Fruit fly (Drosophila melanogaster) whole organism, embryonic: ENCODE data around the gene CG33172.

Experiments
- ATbp ChIP-seq: fragments of 200-800 bp; sonication (Bioruptor generic); optimal IDR thresholded peaks from 2 replicates; lab custom pipeline; 2017; ENCODE audit warnings: missing biosample characterization, mild to moderate bottlenecking, missing genetic modification characterization, missing genetic modification reagents
- B-H2 ChIP-seq: fragments of 200-800 bp; sonication (Bioruptor generic); optimal IDR thresholded peaks from 2 replicates; lab custom pipeline; 2018; ENCODE audit warnings: missing biosample characterization, mild to moderate bottlenecking, missing genetic modification characterization
- Blimp-1 ChIP-seq: fragments of 200-800 bp; sonication (Bioruptor generic); optimal IDR thresholded peaks from 3 replicates; lab custom pipeline; 2018; ENCODE audit warnings: missing biosample characterization, missing genetic modification characterization, mild to moderate bottlenecking, moderate library complexity, missing genetic modification reagents
- BtbVII ChIP-seq: fragments of 200-800 bp; sonication (Bioruptor generic); optimal IDR thresholded peaks from 3 replicates; lab custom pipeline; 2017; ENCODE audit warnings: missing biosample characterization, mild to moderate bottlenecking, missing genetic modification characterization
- CG10462 ChIP-seq: fragments of 200-800 bp; sonication (Bioruptor generic); optimal IDR thresholded peaks from 2 replicates; lab custom pipeline; 2016; ENCODE audit warnings: missing biosample characterization, missing genetic modification characterization
- CG10654 ChIP-seq: fragments of 200-800 bp; sonication (Bioruptor generic); optimal IDR thresholded peaks from 2 replicates; lab custom pipeline; 2016; ENCODE audit warnings: missing biosample characterization, missing genetic modification characterization
- CG13123 ChIP-seq: fragments of 200-800 bp; sonication (Bioruptor generic); optimal IDR thresholded peaks from 2 replicates; lab custom pipeline; 2016; ENCODE audit warnings: missing biosample characterization, missing genetic modification characterization
- CG13424 ChIP-seq: fragments of 200-800 bp; sonication (Bioruptor generic); optimal IDR thresholded peaks from 2 replicates; lab custom pipeline; 2019; ENCODE audit warnings: missing biosample characterization, mild to moderate bottlenecking, missing genetic modification characterization, moderate library complexity
- CG14441 ChIP-seq: fragments of 200-800 bp; sonication (Bioruptor generic); IDR thresholded peaks from 2 replicates; pipeline ENCODE4 v1.3.6; 2022; ENCODE audit warnings: missing biosample characterization, missing genetic modification characterization
- CG16813 ChIP-seq: fragments of 200-800 bp; sonication (Bioruptor generic); IDR thresholded peaks from 3 replicates; pipeline ENCODE4 v1.3.6; 2022; ENCODE audit warnings: missing biosample characterization, missing genetic modification characterization; ENCODE audit not compliant: partially characterized antibody
- CG16815 ChIP-seq: fragments of 200-800 bp; sonication (Bioruptor generic); optimal IDR thresholded peaks from 3 replicates; lab custom pipeline; 2017; ENCODE audit warnings: missing biosample characterization, mild to moderate bottlenecking, missing genetic modification characterization
- CG17612 ChIP-seq: fragments of 200-800 bp; sonication (Bioruptor generic); IDR thresholded peaks from 2 replicates; pipeline ENCODE4 v1.3.6; 2022; ENCODE audit warnings: missing biosample characterization, missing genetic modification characterization
- CG17829 ChIP-seq: fragments of 200-800 bp; optimal IDR thresholded peaks from 2 replicates; lab custom pipeline; 2019; ENCODE audit warnings: missing biosample characterization, mild to moderate bottlenecking, missing genetic modification characterization, moderate library complexity
- CG18599 ChIP-seq: fragments of 200-800 bp; sonication (Bioruptor generic); optimal IDR thresholded peaks from 3 replicates; lab custom pipeline; 2017; ENCODE audit warnings: missing biosample characterization, missing genetic modification characterization, mild to moderate bottlenecking, moderate library complexity, missing genetic modification reagents
- CG18764 ChIP-seq: fragments of 200-800 bp; sonication (Bioruptor generic); optimal IDR thresholded peaks from 3 replicates; lab custom pipeline; 2016; ENCODE audit warnings: missing biosample characterization, missing genetic modification characterization
- CG2199 ChIP-seq: fragments of 200-800 bp; sonication (Bioruptor generic); IDR thresholded peaks from 3 replicates; pipeline ENCODE4 v1.3.6; 2022; ENCODE audit warnings: missing biosample characterization, missing genetic modification characterization
- CG3407 ChIP-seq: fragments of 200-800 bp; sonication (Bioruptor generic); optimal IDR thresholded peaks from 2 replicates; lab custom pipeline; 2018; ENCODE audit warnings: missing biosample characterization, mild to moderate bottlenecking, missing genetic modification characterization
- CG4820 ChIP-seq: fragments of 200-800 bp; sonication (Bioruptor generic); optimal IDR thresholded peaks from 3 replicates; lab custom pipeline; 2016; ENCODE audit warnings: missing biosample characterization, missing genetic modification characterization
- CG4854 ChIP-seq: fragments of 200-800 bp; sonication (Bioruptor generic); optimal IDR thresholded peaks from 2 replicates; lab custom pipeline; 2016; ENCODE audit warnings: missing biosample characterization, missing genetic modification characterization, inconsistent platforms
- CG7839 ChIP-seq: fragments of 200-800 bp; sonication (Bioruptor generic); optimal IDR thresholded peaks from 3 replicates; lab custom pipeline; 2018; ENCODE audit warnings: missing biosample characterization, mild to moderate bottlenecking, missing genetic modification characterization, moderate library complexity
- CG8388 ChIP-seq: fragments of 200-800 bp; sonication (Bioruptor generic); optimal IDR thresholded peaks from 2 replicates; lab custom pipeline; 2019; ENCODE audit warnings: missing biosample characterization, mild to moderate bottlenecking, missing genetic modification characterization, moderate library complexity
- CG9437 ChIP-seq: fragments of 200-800 bp; sonication (Bioruptor generic); optimal IDR thresholded peaks from 2 replicates; lab custom pipeline; 2018; ENCODE audit warnings: missing biosample characterization, mild to moderate bottlenecking, missing genetic modification characterization
- CG9609 ChIP-seq: fragments of 200-800 bp; sonication (Bioruptor generic); optimal IDR thresholded peaks from 3 replicates; lab custom pipeline; 2016; ENCODE audit warnings: missing biosample characterization, missing genetic modification characterization
- CG9727 ChIP-seq: fragments of 200-800 bp; sonication (Bioruptor generic); optimal IDR thresholded peaks from 3 replicates; lab custom pipeline; 2017; ENCODE audit warnings: missing biosample characterization, mild to moderate bottlenecking, missing genetic modification characterization
- Dek ChIP-seq: fragments of 200-800 bp; sonication (Bioruptor generic); optimal IDR thresholded peaks from 3 replicates; lab custom pipeline; 2019; ENCODE audit warnings: missing biosample characterization, mild to moderate bottlenecking, missing genetic modification characterization, moderate library complexity
- Dip3 ChIP-seq: fragments of 200-800 bp; sonication (Bioruptor generic); optimal IDR thresholded peaks from 3 replicates; lab custom pipeline; 2016; ENCODE audit warnings: missing biosample characterization, missing genetic modification characterization
- E2f2 ChIP-seq: fragments of 200-800 bp; sonication (Bioruptor generic); IDR thresholded peaks from 2 replicates; pipeline ENCODE4 v1.3.6; 2022; ENCODE audit warnings: missing biosample characterization, missing genetic modification characterization
- Elba2 ChIP-seq: fragments of 200-800 bp; sonication (Bioruptor generic); optimal IDR thresholded peaks from 3 replicates; lab custom pipeline; 2016; ENCODE audit warnings: missing biosample characterization, missing genetic modification characterization
- Fer2 ChIP-seq: fragments of 200-800 bp; sonication (Bioruptor generic); optimal IDR thresholded peaks from 2 replicates; lab custom pipeline; 2018; ENCODE audit warnings: missing biosample characterization, mild to moderate bottlenecking, missing genetic modification characterization, moderate library complexity
- HHEX ChIP-seq: fragments of 200-800 bp; sonication (Bioruptor generic); optimal IDR thresholded peaks from 3 replicates; lab custom pipeline; 2017; ENCODE audit warnings: missing biosample characterization, mild to moderate bottlenecking, missing genetic modification characterization, missing genetic modification reagents
- HLH3B ChIP-seq: fragments of 200-800 bp; sonication (Bioruptor generic); IDR thresholded peaks from 2 replicates; pipeline ENCODE4 v1.3.6; 2022; ENCODE audit warnings: missing biosample characterization, missing genetic modification characterization
- HLHmδ ChIP-seq: fragments of 200-800 bp; sonication (Bioruptor generic); optimal IDR thresholded peaks from 2 replicates; lab custom pipeline; 2018; ENCODE audit warnings: missing biosample characterization, mild to moderate bottlenecking, missing genetic modification characterization, moderate library complexity
- Hey ChIP-seq: fragments of 200-800 bp; sonication (Bioruptor generic); optimal IDR thresholded peaks from 3 replicates; lab custom pipeline; 2018; ENCODE audit warnings: missing biosample characterization, mild to moderate bottlenecking, missing genetic modification characterization
- Mrtf ChIP-seq: fragments of 200-800 bp; sonication (Bioruptor generic); IDR thresholded peaks from 3 replicates; pipeline ENCODE4 v1.3.6; 2022; ENCODE audit warnings: missing biosample characterization, missing genetic modification characterization
- ap ChIP-seq: fragments of 200-800 bp; sonication (Bioruptor generic); IDR thresholded peaks from 2 replicates; pipeline ENCODE4 v1.3.6; 2022; ENCODE audit warnings: missing biosample characterization, missing genetic modification characterization
- bbx ChIP-seq: fragments of 200-800 bp; sonication (Bioruptor generic); IDR thresholded peaks from 2 replicates; pipeline ENCODE4 v1.3.6; 2022; ENCODE audit warnings: missing biosample characterization, missing genetic modification characterization; ENCODE audit not compliant: partially characterized antibody
- exex ChIP-seq: fragments of 200-800 bp; sonication (Bioruptor generic); optimal IDR thresholded peaks from 4 replicates; lab custom pipeline; 2018; ENCODE audit warnings: missing biosample characterization, mild to moderate bottlenecking, missing genetic modification characterization, moderate library complexity
- hth ChIP-seq: fragments of >200 bp; optimal IDR thresholded peaks from 2 replicates; lab custom pipeline; 2017; ENCODE audit warnings: inconsistent platforms
- kni ChIP-seq: fragments of 200-800 bp; sonication (Bioruptor generic); optimal IDR thresholded peaks from 3 replicates; lab custom pipeline; 2017; ENCODE audit warnings: mild to moderate bottlenecking, missing biosample characterization, missing genetic modification reagents, missing genetic modification characterization
- mirr ChIP-seq: fragments of 200-800 bp; sonication (Bioruptor generic); optimal IDR thresholded peaks from 3 replicates; lab custom pipeline; 2018; ENCODE audit warnings: missing biosample characterization, mild to moderate bottlenecking, missing genetic modification characterization
- prd ChIP-seq, 3 experiments: fragments of >200 bp in 2 of 3; fragments of 200-800 bp in 1 of 3; sonication (Bioruptor generic) in 1 of 3; optimal IDR thresholded peaks in 2 of 3; IDR thresholded peaks in 1 of 3; 2 replicates in 2 of 3; 3 replicates in 1 of 3; pipeline versions ENCODE4 v1.3.6 to Lab custom; 2017 to 2022; ENCODE audit warnings: missing biosample characterization in 1 of 3, missing genetic modification characterization in 1 of 3
- ro ChIP-seq: fragments of 200-800 bp; sonication (Bioruptor generic); IDR thresholded peaks from 2 replicates; pipeline ENCODE4 v1.3.6; 2022; ENCODE audit warnings: missing biosample characterization, missing genetic modification characterization
- row ChIP-seq: fragments of 200-800 bp; sonication (Bioruptor generic); IDR thresholded peaks from 3 replicates; pipeline ENCODE4 v1.3.6; 2022; ENCODE audit warnings: missing biosample characterization, missing genetic modification characterization
- slbo ChIP-seq: fragments of 200-800 bp; sonication (Bioruptor generic); IDR thresholded peaks from 2 replicates; pipeline ENCODE4 v1.3.6; 2022; ENCODE audit warnings: missing biosample characterization, missing genetic modification characterization
- stc ChIP-seq: fragments of 200-800 bp; sonication (Bioruptor generic); IDR thresholded peaks from 2 replicates; pipeline ENCODE4 v1.3.6; 2022; ENCODE audit warnings: missing biosample characterization, missing genetic modification characterization
- trh ChIP-seq: fragments of 200-800 bp; sonication (Bioruptor generic); optimal IDR thresholded peaks from 2 replicates; lab custom pipeline; 2016; ENCODE audit warnings: missing biosample characterization, missing genetic modification characterization
- wdn ChIP-seq: fragments of 200-800 bp; sonication (Bioruptor generic); IDR thresholded peaks from 2 replicates; pipeline ENCODE4 v1.3.6; 2022; ENCODE audit warnings: missing biosample characterization, missing genetic modification characterization
- zen ChIP-seq: fragments of 200-800 bp; sonication (Bioruptor generic); optimal IDR thresholded peaks from 3 replicates; lab custom pipeline; 2018; ENCODE audit warnings: missing biosample characterization, mild to moderate bottlenecking, missing genetic modification characterization, moderate library complexity

Gene CG33172

DNA sequence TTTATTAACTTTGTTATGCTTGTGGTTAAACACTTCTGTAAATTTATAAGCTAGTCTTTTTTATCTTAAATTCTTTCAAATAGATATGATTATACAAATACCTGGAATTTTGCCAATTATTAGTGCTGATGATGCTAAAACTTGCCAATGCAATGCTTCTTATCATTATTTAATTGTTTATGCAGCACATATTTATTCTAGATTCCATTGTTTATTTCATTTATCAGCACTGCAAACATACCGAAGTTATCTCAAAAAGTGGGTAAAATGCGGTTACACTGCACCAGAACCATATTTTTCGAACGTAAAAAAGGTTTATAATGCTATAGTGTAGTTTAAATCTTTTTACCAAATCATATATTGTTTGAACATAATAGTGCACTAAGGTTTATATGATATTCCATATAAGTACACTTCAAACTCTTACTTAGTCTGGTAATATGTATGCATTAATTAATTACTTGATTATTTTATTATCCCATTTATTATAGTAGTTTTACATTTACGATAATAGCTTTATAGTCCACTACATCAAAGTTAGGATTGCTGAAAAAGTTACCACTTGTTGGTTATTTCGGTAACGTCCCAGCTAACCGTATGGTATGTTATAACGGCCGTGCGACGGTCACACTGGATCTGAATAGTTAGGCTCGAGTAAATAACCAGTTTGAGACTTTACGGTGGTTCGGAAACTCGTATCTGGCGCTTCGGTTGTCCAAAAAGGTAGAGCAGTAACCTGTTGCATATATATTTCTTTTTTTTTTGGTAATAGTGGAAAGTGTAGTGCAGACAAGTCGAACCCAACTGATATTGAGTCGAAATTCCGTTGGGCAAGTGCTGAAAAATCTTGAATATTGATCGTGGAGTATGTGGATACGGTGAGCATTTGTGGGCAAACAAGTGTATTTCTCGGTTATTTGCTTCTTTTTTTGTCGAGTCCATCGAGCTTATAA lies 19.0 kb downstream of the CG33172 start, which contains the start of gene Rhp (continued):
- TF ChIP-seq CG3407 (GFP tag; lab: Kevin White, UChicago) = peak; percentile 74
- TF ChIP-seq CG13424 (tag; lab: Kevin White, UChicago) = peak; percentile 51
- peak; percentile 17 for TF ChIP-seq CG18764 (GFP tag; lab: Kevin White, UChicago)
- TF ChIP-seq Elba2 (GFP tag; lab: Kevin White, UChicago) = no peak
- peak; percentile 46 for TF ChIP-seq exex (tag; lab: Kevin White, UChicago)
- TF ChIP-seq zen (tag; lab: Kevin White, UChicago) = no peak
- peak; percentile 50; the same call in 1 of the 2 replicates for TF ChIP-seq bbx (GFP tag; lab: Robert Waterston, UW)
- peak; percentile 5 for TF ChIP-seq HLHmδ (GFP tag; lab: Kevin White, UChicago)
- peak; percentile 17 for TF ChIP-seq kni (GFP tag; lab: Kevin White, UChicago)
- no peak for TF ChIP-seq CG17612 (GFP tag; lab: Robert Waterston, UW)
- TF ChIP-seq Fer2 (tag; lab: Kevin White, UChicago) = peak; percentile 35
- no peak for TF ChIP-seq CG10654
- no peak for TF ChIP-seq CG10462 (GFP tag; lab: Kevin White, UChicago)
- peak; percentile 64 for TF ChIP-seq Blimp-1
- TF ChIP-seq CG17829 = no peak
- no peak for TF ChIP-seq CG9609 (GFP tag; lab: Kevin White, UChicago)
- TF ChIP-seq CG14441 (GFP tag; lab: Robert Waterston, UW) = no peak
- TF ChIP-seq CG4820 (GFP tag; lab: Kevin White, UChicago) = no peak
- no peak for TF ChIP-seq CG7839 (tag; lab: Kevin White, UChicago)
- TF ChIP-seq prd (optimal IDR thresholded peaks at IDR 0.05; lab: Kevin White, UChicago) = no peak
- TF ChIP-seq prd (GFP tag; IDR thresholded peaks at IDR 0.05; lab: Robert Waterston, UW) = no peak
- no peak for TF ChIP-seq Hey (tag; lab: Kevin White, UChicago)
- TF ChIP-seq ap (GFP tag; lab: Robert Waterston, UW) = no peak
- TF ChIP-seq mirr (GFP tag; lab: Kevin White, UChicago) = peak; percentile 30
- TF ChIP-seq stc (GFP tag; lab: Robert Waterston, UW) = no peak
- TF ChIP-seq row = peak; percentile 32; the same call in 2 of the 3 replicates
- no peak for TF ChIP-seq CG16815 (GFP tag; lab: Kevin White, UChicago)
- no peak for TF ChIP-seq Dip3 (GFP tag; lab: Kevin White, UChicago)
- peak; percentile 68; the same call in 1 of the 3 replicates for TF ChIP-seq CG2199 (GFP tag; lab: Robert Waterston, UW)
- TF ChIP-seq Mrtf (GFP tag; lab: Robert Waterston, UW) = no peak
- no peak for TF ChIP-seq E2f2 (GFP tag; lab: Robert Waterston, UW)
- no peak for TF ChIP-seq CG9437 (GFP tag; lab: Kevin White, UChicago)
- no peak for TF ChIP-seq CG18599 (GFP tag; lab: Kevin White, UChicago)
- TF ChIP-seq CG9727 (GFP tag; lab: Kevin White, UChicago) = peak; percentile 36
- no peak for TF ChIP-seq hth (lab: Kevin White, UChicago)
- no peak for TF ChIP-seq HLH3B (GFP tag; lab: Robert Waterston, UW)
- peak; percentile 7 for TF ChIP-seq B-H2 (GFP tag; lab: Kevin White, UChicago)
- TF ChIP-seq slbo (GFP tag; lab: Robert Waterston, UW) = no peak
- TF ChIP-seq CG16813 (GFP tag; lab: Robert Waterston, UW) = peak; percentile 27; the same call in 1 of the 3 replicates
- no peak for TF ChIP-seq wdn (GFP tag; lab: Robert Waterston, UW)
- no peak for TF ChIP-seq trh
- TF ChIP-seq ro (GFP tag; lab: Robert Waterston, UW) = no peak
- no peak for TF ChIP-seq CG13123 (GFP tag; lab: Kevin White, UChicago)
- no peak for TF ChIP-seq CG8388 (GFP tag; lab: Kevin White, UChicago)
- TF ChIP-seq Dek (tag; lab: Kevin White, UChicago) = no peak
- TF ChIP-seq ATbp (GFP tag; lab: Kevin White, UChicago) = peak; percentile 77
- peak; percentile 68 for TF ChIP-seq BtbVII (GFP tag; lab: Kevin White, UChicago)
- TF ChIP-seq CG4854 (GFP tag; lab: Kevin White, UChicago) = no peak
- TF ChIP-seq HHEX (GFP tag; lab: Kevin White, UChicago) = peak; percentile 51
